Worm (Caenorhabditis elegans): Measurements from ENCODE around the gene dlat-1.

Gene dlat-1

ce11 chrV:14460122-14460521 is 13.0 kb upstream of the dlat-1 start:
- TF ChIP-seq lin-15B (tag; optimal IDR thresholded peaks at IDR 0.05): no peak
- TF ChIP-seq pag-3 (tag; optimal IDR thresholded peaks at IDR 0.05; ENCODE audit: borderline replicate concordance, insufficient read depth): no peak
- no peak for TF ChIP-seq alr-1 (tag; optimal IDR thresholded peaks at IDR 0.05; ENCODE audit: borderline replicate concordance)
- no peak for TF ChIP-seq sox-4 (tag; optimal IDR thresholded peaks at IDR 0.05)
- TF ChIP-seq efl-1 (optimal IDR thresholded peaks at IDR 0.05): peak in 1 of 2 experiments; percentile 6
- TF ChIP-seq efl-1 (GFP tag; optimal IDR thresholded peaks at IDR 0.05 in 1 of 2): peak; percentile 15 to 86
- no peak for TF ChIP-seq ztf-11 (tag; optimal IDR thresholded peaks at IDR 0.05)
- TF ChIP-seq dpl-1 (GFP tag; optimal IDR thresholded peaks at IDR 0.05): peak in 1 of 3 experiments; percentile 7

ce11 chrV:14457070-14457469 is 10.0 kb upstream of the dlat-1 start, which contains the start of gene coh-3:
Gene coh-3 (plus strand): TSS chrV:14457422.
- no peak for TF ChIP-seq mef-2 (tag; optimal IDR thresholded peaks at IDR 0.05)
- no peak for TF ChIP-seq C04F5.9 (tag; optimal IDR thresholded peaks at IDR 0.05)
- no peak for TF ChIP-seq nhr-19 (GFP tag; conservative IDR thresholded peaks at IDR 0.05)
- no peak for TF ChIP-seq nhr-237 (tag; optimal IDR thresholded peaks at IDR 0.05)
- no peak for TF ChIP-seq zip-4 (GFP tag; optimal IDR thresholded peaks at IDR 0.05)
- no peak for TF ChIP-seq C16A3.4 (tag; optimal IDR thresholded peaks at IDR 0.05)
- TF ChIP-seq vab-15 (tag; optimal IDR thresholded peaks at IDR 0.05): no peak
- TF ChIP-seq lsy-2 (tag; optimal IDR thresholded peaks at IDR 0.05): no peak
- TF ChIP-seq pag-3 (tag; optimal IDR thresholded peaks at IDR 0.05; ENCODE audit: borderline replicate concordance, insufficient read depth): no peak
- no peak for TF ChIP-seq ztf-11 (tag; optimal IDR thresholded peaks at IDR 0.05)
- TF ChIP-seq hpl-2 (GFP tag; optimal IDR thresholded peaks at IDR 0.05): no peak
- TF ChIP-seq ceh-88 (GFP tag; IDR thresholded peaks at IDR 0.05): no peak
- TF ChIP-seq swsn-7 (tag; optimal IDR thresholded peaks at IDR 0.05): no peak
- no peak for TF ChIP-seq nhr-71 (tag; optimal IDR thresholded peaks at IDR 0.05)
- no peak for TF ChIP-seq F16B12.6 (tag; optimal IDR thresholded peaks at IDR 0.05)
- TF ChIP-seq ces-1 (GFP tag; optimal IDR thresholded peaks at IDR 0.05): no peak
- TF ChIP-seq snpc-4 (tag; optimal IDR thresholded peaks at IDR 0.05): no peak
- TF ChIP-seq ama-1 (optimal IDR thresholded peaks at IDR 0.05): no peak

- no peak for TF ChIP-seq lin-13 (GFP tag; optimal IDR thresholded peaks at IDR 0.05)
- TF ChIP-seq elt-2 (tag; optimal IDR thresholded peaks at IDR 0.05): no peak
- TF ChIP-seq pag-3 (tag; optimal IDR thresholded peaks at IDR 0.05; ENCODE audit: borderline replicate concordance, insufficient read depth): no peak
- no peak for TF ChIP-seq grh-1 (GFP tag; IDR thresholded peaks at IDR 0.05)
- no peak for TF ChIP-seq dsc-1 (tag; optimal IDR thresholded peaks at IDR 0.05)
- no peak for TF ChIP-seq isw-1 (GFP tag; IDR thresholded peaks at IDR 0.05)
- TF ChIP-seq mdl-1 (tag; optimal IDR thresholded peaks at IDR 0.05): no peak
- no peak for TF ChIP-seq nhr-19 (GFP tag; conservative IDR thresholded peaks at IDR 0.05)
- TF ChIP-seq vab-15 (tag; optimal IDR thresholded peaks at IDR 0.05): no peak
- no peak for TF ChIP-seq efl-3 (GFP tag; optimal IDR thresholded peaks at IDR 0.05)
- TF ChIP-seq ceh-8 (GFP tag; optimal IDR thresholded peaks at IDR 0.05): no peak
- no peak for TF ChIP-seq fkh-4 (tag; optimal IDR thresholded peaks at IDR 0.05; ENCODE audit: borderline replicate concordance)
- peak; percentile 75 to 87 (median 82) for TF ChIP-seq dpl-1 (GFP tag; optimal IDR thresholded peaks at IDR 0.05)
- TF ChIP-seq nhr-237 (tag; optimal IDR thresholded peaks at IDR 0.05): no peak
- TF ChIP-seq lin-35 (GFP tag; optimal IDR thresholded peaks at IDR 0.05): peak; percentile 71 to 92
- no peak for TF ChIP-seq nhr-77 (tag; optimal IDR thresholded peaks at IDR 0.05)
- TF ChIP-seq lin-15B (tag; optimal IDR thresholded peaks at IDR 0.05): no peak
- no peak for TF ChIP-seq jun-1 (tag; optimal IDR thresholded peaks at IDR 0.05)
- no peak for TF ChIP-seq nhr-71 (tag; optimal IDR thresholded peaks at IDR 0.05)
- no peak for TF ChIP-seq ztf-11 (tag; optimal IDR thresholded peaks at IDR 0.05)
- TF ChIP-seq swsn-7 (tag; optimal IDR thresholded peaks at IDR 0.05): no peak
- peak; percentile 23 for TF ChIP-seq C16A3.4 (tag; optimal IDR thresholded peaks at IDR 0.05)
- TF ChIP-seq rnt-1 (tag; optimal IDR thresholded peaks at IDR 0.05): no peak
- no peak for TF ChIP-seq fkh-8 (tag; optimal IDR thresholded peaks at IDR 0.05)
- no peak for TF ChIP-seq unc-30 (tag; optimal IDR thresholded peaks at IDR 0.05)
- no peak for TF ChIP-seq ceh-63 (GFP tag; optimal IDR thresholded peaks at IDR 0.05)
- TF ChIP-seq ceh-90 (tag; optimal IDR thresholded peaks at IDR 0.05): no peak
- TF ChIP-seq lsy-2 (tag; optimal IDR thresholded peaks at IDR 0.05): peak in 1 of 2 experiments; percentile 49
- TF ChIP-seq lin-39 (tag; optimal IDR thresholded peaks at IDR 0.05): no peak
- TF ChIP-seq C34B4.2 (tag; optimal IDR thresholded peaks at IDR 0.05): no peak
- TF ChIP-seq hlh-17 (GFP tag; optimal IDR thresholded peaks at IDR 0.05; ENCODE audit: borderline replicate concordance): no peak
- TF ChIP-seq fkh-10 (GFP tag; optimal IDR thresholded peaks at IDR 0.05): no peak
- no peak for TF ChIP-seq fos-1 (tag; optimal IDR thresholded peaks at IDR 0.05)
- TF ChIP-seq lir-3 (tag; optimal IDR thresholded peaks at IDR 0.05; ENCODE audit: poor library complexity): no peak
- no peak for TF ChIP-seq sox-4 (tag; optimal IDR thresholded peaks at IDR 0.05)
Observed at ce11 chrV:14456626-14457025, 9.5 kb upstream of the dlat-1 start, which contains the start of gene bmk-1. Gene bmk-1 (minus strand): TSS chrV:14456984.

Data from whole organism, L1 larva.